Fruit fly (Drosophila melanogaster) Kc167 (cell line): ENCODE results near the gene Or7a.

Experiments used
- Myc ChIP-seq: fragments of >200 bp; optimal IDR thresholded peaks from 2 replicates; lab custom pipeline; 2017; ENCODE audit warnings: missing external identifiers
- h ChIP-seq: fragments of >200 bp; optimal IDR thresholded peaks from 3 replicates; lab custom pipeline; 2018; ENCODE audit warnings: missing external identifiers
- psq ChIP-seq: fragments of >200 bp; optimal IDR thresholded peaks from 2 replicates; lab custom pipeline; 2017; ENCODE audit warnings: missing external identifiers

DNA sequence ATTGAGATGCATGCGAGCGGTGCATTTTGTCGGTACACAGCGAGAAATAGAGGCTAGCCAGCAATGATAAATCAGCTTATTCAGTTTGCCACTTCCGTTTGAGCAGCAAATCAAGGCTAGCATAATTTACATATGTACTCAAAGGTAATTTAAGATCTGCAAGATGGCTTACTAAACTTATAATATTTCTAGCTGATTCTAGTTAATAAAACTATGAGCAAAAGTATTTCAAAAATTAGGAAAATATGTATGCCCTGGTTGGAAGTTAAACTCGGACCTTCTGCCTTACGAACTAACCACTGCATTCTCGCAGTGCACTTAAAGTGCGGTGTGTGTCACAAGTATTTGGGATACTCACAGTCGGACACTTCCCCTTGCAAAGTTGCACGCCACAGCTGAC, 42.7 kb downstream of the Or7a start:
- no peak for TF ChIP-seq Myc (lab: Kevin White, UChicago)
- no peak for TF ChIP-seq h (lab: Kevin White, UChicago)
- TF ChIP-seq psq (lab: Kevin White, UChicago), result no peak
